Worm (Caenorhabditis elegans) whole organism, young adult: Measurements from ENCODE around the gene F22B3.10.
A peak's percentile ranks its signal among the peaks of the same experiment; 100 is the strongest.

ENCODE experiments used
- B0019.2 ChIP-seq: fragments of 200-800 bp; sonication (Bioruptor generic); conservative IDR thresholded peaks from 2 replicates; pipeline ENCODE4 v1.3.6; 2022; ENCODE audit warnings: missing genetic modification reagents, missing genetic modification characterization, missing compliant biosample characterization
- B0035.1 ChIP-seq: sonication (generic microtip); optimal IDR thresholded peaks from 2 replicates; lab custom pipeline; 2016; ENCODE audit warnings: missing genetic modification characterization, mild to moderate bottlenecking, missing compliant biosample characterization, missing genotype, missing genetic modification reagents
- C06A6.2 ChIP-seq: fragments of 200-800 bp; sonication (Bioruptor generic); conservative IDR thresholded peaks from 2 replicates; pipeline ENCODE4 v1.3.6; 2022; ENCODE audit warnings: missing genetic modification characterization, missing compliant biosample characterization
- C17E4.6 ChIP-seq: fragments of 200-800 bp; sonication (Bioruptor generic); IDR thresholded peaks from 2 replicates; pipeline ENCODE4 v1.3.6; 2022; ENCODE audit warnings: missing genetic modification reagents, missing genetic modification characterization, missing compliant biosample characterization
- F10E7.11 ChIP-seq: sonication (generic microtip); optimal IDR thresholded peaks from 2 replicates; lab custom pipeline; 2017; ENCODE audit warnings: mild to moderate bottlenecking, missing genetic modification characterization, moderate library complexity, missing compliant biosample characterization
- F49E8.2 ChIP-seq: sonication (generic microtip); optimal IDR thresholded peaks from 3 replicates; lab custom pipeline; 2017; ENCODE audit warnings: missing genetic modification characterization, mild to moderate bottlenecking, missing compliant biosample characterization, antibody characterized with exemption, moderate library complexity; ENCODE audit not compliant: insufficient read depth
- K11D2.4 ChIP-seq: fragments of 200-800 bp; sonication (Bioruptor generic); IDR thresholded peaks from 2 replicates; pipeline ENCODE4 v1.3.6; 2022; ENCODE audit warnings: missing genetic modification reagents, missing genetic modification characterization, missing compliant biosample characterization
- Y95B8A.8 ChIP-seq: fragments of 200-800 bp; sonication (Bioruptor generic); IDR thresholded peaks from 2 replicates; pipeline ENCODE4 v1.3.6; 2022; ENCODE audit warnings: missing genetic modification reagents, missing genetic modification characterization, missing compliant biosample characterization
- attf-5 ChIP-seq: fragments of 200-800 bp; sonication (Bioruptor generic); optimal IDR thresholded peaks from 2 replicates; lab custom pipeline; 2018; ENCODE audit warnings: mild to moderate bottlenecking, missing genetic modification characterization, missing compliant biosample characterization
- bed-2 ChIP-seq: fragments of 200-800 bp; sonication (Bioruptor generic); IDR thresholded peaks from 2 replicates; pipeline ENCODE4 v1.3.6; 2022; ENCODE audit warnings: missing genetic modification reagents, missing genetic modification characterization, missing compliant biosample characterization
- cebp-1 ChIP-seq, 2 experiments: fragments of 200-800 bp in 1 of 2; sonication (Bioruptor generic) in 1 of 2; sonication (generic microtip) in 1 of 2; IDR thresholded peaks in 1 of 2; optimal IDR thresholded peaks in 1 of 2; 2 replicates each; pipeline versions ENCODE4 v1.3.6 to Lab custom; 2017 to 2022; ENCODE audit warnings: missing compliant biosample characterization in 2 of 2, missing genetic modification characterization in 2 of 2, mild to moderate bottlenecking in 1 of 2, missing genetic modification reagents in 1 of 2, moderate library complexity in 1 of 2
- ceh-79 ChIP-seq: sonication (generic microtip); optimal IDR thresholded peaks from 2 replicates; lab custom pipeline; 2017; ENCODE audit warnings: mild to moderate bottlenecking, missing genetic modification characterization, missing compliant biosample characterization
- dpff-1 ChIP-seq: sonication (generic microtip); optimal IDR thresholded peaks from 2 replicates; lab custom pipeline; 2017; ENCODE audit warnings: mild to moderate bottlenecking, missing genetic modification characterization, missing compliant biosample characterization
- egl-18 ChIP-seq: fragments of 200-800 bp; sonication (Bioruptor generic); IDR thresholded peaks from 2 replicates; pipeline ENCODE4 v1.3.6; 2022; ENCODE audit warnings: missing genetic modification reagents, missing genetic modification characterization, missing compliant biosample characterization
- egrh-3 ChIP-seq: fragments of 200-800 bp; sonication (Bioruptor generic); IDR thresholded peaks from 2 replicates; pipeline ENCODE4 v1.3.6; 2022; ENCODE audit warnings: missing genetic modification reagents, missing genetic modification characterization, missing compliant biosample characterization
- ekl-4 ChIP-seq: fragments of 200-800 bp; sonication (Bioruptor generic); IDR thresholded peaks from 2 replicates; pipeline ENCODE4 v1.3.6; 2022; ENCODE audit warnings: missing genetic modification reagents, missing genetic modification characterization, missing compliant biosample characterization
- hmg-1.2 ChIP-seq: fragments of 200-800 bp; sonication (Bioruptor generic); IDR thresholded peaks from 2 replicates; pipeline ENCODE4 v1.3.6; 2022; ENCODE audit warnings: missing genetic modification reagents, missing genetic modification characterization, missing compliant biosample characterization
- hmg-20 ChIP-seq: fragments of 200-800 bp; sonication (Bioruptor generic); IDR thresholded peaks from 2 replicates; pipeline ENCODE4 v1.3.6; 2022; ENCODE audit warnings: missing genetic modification reagents, missing genetic modification characterization, missing compliant biosample characterization
- let-526 ChIP-seq: fragments of 200-800 bp; sonication (Bioruptor generic); IDR thresholded peaks from 2 replicates; pipeline ENCODE4 v1.3.6; 2022; ENCODE audit warnings: missing genetic modification reagents, missing genetic modification characterization, missing compliant biosample characterization
- lin-26 ChIP-seq: fragments of 200-800 bp; sonication (Bioruptor generic); IDR thresholded peaks from 2 replicates; pipeline ENCODE4 v1.3.6; 2022; ENCODE audit warnings: missing genetic modification reagents, missing genetic modification characterization, missing compliant biosample characterization
- lin-40 ChIP-seq: sonication (generic microtip); optimal IDR thresholded peaks from 2 replicates; lab custom pipeline; 2016; ENCODE audit warnings: missing genetic modification characterization, mild to moderate bottlenecking, missing compliant biosample characterization, missing genotype, missing genetic modification reagents
- lsl-1 ChIP-seq: fragments of 200-800 bp; sonication (Bioruptor generic); optimal IDR thresholded peaks from 2 replicates; lab custom pipeline; 2018; ENCODE audit warnings: mild to moderate bottlenecking, missing genetic modification characterization, moderate library complexity, missing compliant biosample characterization
- madf-3 ChIP-seq: fragments of 200-800 bp; sonication (Bioruptor generic); IDR thresholded peaks from 2 replicates; pipeline ENCODE4 v1.3.6; 2022; ENCODE audit warnings: missing genetic modification reagents, missing genetic modification characterization, missing compliant biosample characterization
- nfya-2 ChIP-seq: fragments of 200-800 bp; sonication (Bioruptor generic); IDR thresholded peaks from 2 replicates; pipeline ENCODE4 v1.3.6; 2022; ENCODE audit warnings: missing genetic modification reagents, missing genetic modification characterization, missing compliant biosample characterization
- nfyb-1 ChIP-seq: fragments of 200-800 bp; sonication (Bioruptor generic); IDR thresholded peaks from 2 replicates; pipeline ENCODE4 v1.3.6; 2022; ENCODE audit warnings: missing genetic modification reagents, missing genetic modification characterization, missing compliant biosample characterization
- rcor-1 ChIP-seq: fragments of 200-800 bp; sonication (Bioruptor generic); IDR thresholded peaks from 2 replicates; pipeline ENCODE4 v1.3.6; 2022; ENCODE audit warnings: missing genetic modification reagents, missing genetic modification characterization, missing compliant biosample characterization
- snpc-1.3 ChIP-seq: sonication (generic microtip); optimal IDR thresholded peaks from 2 replicates; lab custom pipeline; 2017; ENCODE audit warnings: missing genetic modification characterization, mild to moderate bottlenecking, missing compliant biosample characterization, antibody characterized with exemption, moderate library complexity, missing genotype, missing genetic modification reagents; ENCODE audit not compliant: insufficient read depth
- snpc-4 ChIP-seq, 5 experiments: fragments of 150-350 bp in 1 of 5; sonication (generic microtip) in 4 of 5; optimal IDR thresholded peaks; 2 replicates each; lab custom pipeline; 2014 to 2018; ENCODE audit warnings: missing genetic modification characterization in 5 of 5, missing biosample characterization in 3 of 5, antibody characterized with exemption in 2 of 5, mild to moderate bottlenecking in 2 of 5, missing compliant biosample characterization in 2 of 5, missing genotype in 2 of 5, moderate library complexity in 2 of 5, missing genetic modification reagents in 1 of 5
- unc-130 ChIP-seq: sonication (generic microtip); optimal IDR thresholded peaks from 2 replicates; lab custom pipeline; 2016; ENCODE audit warnings: missing genetic modification reagents, missing genetic modification characterization, missing compliant biosample characterization
- unc-62 ChIP-seq: fragments of 150-350 bp; optimal IDR thresholded peaks from 2 replicates; lab custom pipeline; 2014; ENCODE audit warnings: missing biosample characterization, missing genetic modification reagents, missing genetic modification characterization
- zfh-2 ChIP-seq: fragments of 200-800 bp; sonication (Bioruptor generic); conservative IDR thresholded peaks from 2 replicates; pipeline ENCODE4 v1.3.6; 2022; ENCODE audit warnings: missing genetic modification reagents, missing genetic modification characterization, missing compliant biosample characterization
- ztf-18 ChIP-seq: sonication (generic microtip); optimal IDR thresholded peaks from 2 replicates; lab custom pipeline; 2016; ENCODE audit warnings: missing genotype, mild to moderate bottlenecking, missing genetic modification characterization, missing compliant biosample characterization
- ztf-28 ChIP-seq: fragments of 200-800 bp; sonication (Bioruptor generic); IDR thresholded peaks from 2 replicates; pipeline ENCODE4 v1.3.6; 2022; ENCODE audit warnings: missing genetic modification reagents, missing genetic modification characterization, missing compliant biosample characterization

Gene F22B3.10

DNA sequence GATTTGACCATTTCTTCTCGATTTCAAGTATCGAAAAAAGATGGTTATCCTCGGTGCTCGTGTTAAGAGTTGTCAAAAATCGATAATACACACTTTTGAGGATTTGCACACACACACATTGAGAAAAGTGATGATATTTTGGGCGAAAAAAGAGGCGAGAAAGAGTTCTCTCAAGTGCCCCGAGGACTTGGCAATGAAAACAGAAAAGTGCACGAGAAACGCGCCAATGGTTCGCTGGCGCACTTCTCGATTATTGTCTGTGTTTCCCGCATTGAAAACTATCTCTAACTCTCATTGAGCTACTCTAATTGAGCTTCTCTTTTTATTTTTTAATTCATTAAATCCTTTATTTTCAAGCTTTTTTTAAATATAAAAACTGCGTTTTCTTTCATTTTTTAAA is 18.9 kb upstream of the F22B3.10 start (continued):
- TF ChIP-seq snpc-4 (GFP tag; optimal IDR thresholded peaks at IDR 0.05; lab: Kevin White, UChicago) = peak; percentile 4
- peak in 1 of 4 experiments; percentile 7 for TF ChIP-seq snpc-4 (tag; optimal IDR thresholded peaks at IDR 0.05; lab: Kevin White, UChicago)
- TF ChIP-seq unc-130 (GFP tag; lab: Kevin White, UChicago) = no peak
- TF ChIP-seq ztf-18 (tag; lab: Kevin White, UChicago) = peak; percentile 93
- peak; percentile 21 for TF ChIP-seq lsl-1 (GFP tag; lab: Kevin White, UChicago)
- TF ChIP-seq C17E4.6 (GFP tag; lab: Robert Waterston, UW) = no peak
- no peak for TF ChIP-seq madf-3
- TF ChIP-seq attf-5 (GFP tag; lab: Kevin White, UChicago) = peak; percentile 37
- TF ChIP-seq bed-2 (GFP tag; lab: Robert Waterston, UW) = no peak
- no peak for TF ChIP-seq ceh-79 (tag; lab: Kevin White, UChicago)
- no peak for TF ChIP-seq egrh-3
- 0 out of 2 replicates have a peak, but pooled peaks have one; percentile 35 for TF ChIP-seq B0019.2 (GFP tag; lab: Robert Waterston, UW)
- 0 out of 2 replicates have a peak, but pooled peaks have one; percentile 27 for TF ChIP-seq rcor-1
- TF ChIP-seq lin-26 (GFP tag; lab: Robert Waterston, UW) = no peak
- TF ChIP-seq dpff-1 (tag; lab: Kevin White, UChicago) = no peak
- no peak for TF ChIP-seq ztf-28
- no peak for TF ChIP-seq hmg-20 (GFP tag; lab: Robert Waterston, UW)
- TF ChIP-seq hmg-1.2 (GFP tag; lab: Robert Waterston, UW) = peak; percentile 32; the same call in 1 of the 2 replicates
- TF ChIP-seq F49E8.2 (tag; lab: Kevin White, UChicago) = peak; percentile 34
- no peak for TF ChIP-seq egl-18 (GFP tag; lab: Robert Waterston, UW)
- 0 out of 2 replicates have a peak, but pooled peaks have one; percentile 44 for TF ChIP-seq ekl-4
- TF ChIP-seq lin-40 (tag; lab: Kevin White, UChicago) = peak; percentile 59
- no peak for TF ChIP-seq B0035.1
- TF ChIP-seq F10E7.11 (tag; lab: Kevin White, UChicago) = no peak
- no peak for TF ChIP-seq K11D2.4 (GFP tag; lab: Robert Waterston, UW)

ce11 chrIV:11431448-11431847 is 16.6 kb upstream of the F22B3.10 start:
- TF ChIP-seq nfya-2 (GFP tag; lab: Robert Waterston, UW) = no peak
- TF ChIP-seq snpc-1.3 (tag; lab: Kevin White, UChicago) = no peak
- no peak for TF ChIP-seq nfyb-1 (GFP tag; lab: Robert Waterston, UW)
- no peak for TF ChIP-seq ceh-79 (tag; lab: Kevin White, UChicago)
- TF ChIP-seq snpc-4 (GFP tag; optimal IDR thresholded peaks at IDR 0.05; lab: Kevin White, UChicago) = no peak
- TF ChIP-seq snpc-4 (tag; optimal IDR thresholded peaks at IDR 0.05; lab: Kevin White, UChicago) = no peak
- TF ChIP-seq cebp-1 (GFP tag; IDR thresholded peaks at IDR 0.05; lab: Robert Waterston, UW) = no peak
- no peak for TF ChIP-seq cebp-1 (tag; optimal IDR thresholded peaks at IDR 0.05; lab: Kevin White, UChicago)
- no peak for TF ChIP-seq let-526
- no peak for TF ChIP-seq Y95B8A.8
- TF ChIP-seq K11D2.4 (GFP tag; lab: Robert Waterston, UW) = no peak

ce11 chrIV:11425442-11425841 is 10.6 kb upstream of the F22B3.10 start, which contains the start of gene kin-4:
TSS of gene kin-4 (plus strand) at chrIV:11425742.
- TF ChIP-seq egl-18 (GFP tag; lab: Robert Waterston, UW) = no peak
- TF ChIP-seq C06A6.2 (GFP tag; lab: Robert Waterston, UW) = no peak
- no peak for TF ChIP-seq unc-62 (GFP tag; lab: Kevin White, UChicago)
- TF ChIP-seq zfh-2 = no peak
